Fruit fly (Drosophila melanogaster): ENCODE results near the gene CG13949.

dm6 chr2L:871419-871846 lies 16.3 kb downstream of the CG13949 start:
- no peak for TF ChIP-seq CG11762 (GFP tag; optimal IDR thresholded peaks at IDR 0.05; ENCODE audit: insufficient read depth)
- TF ChIP-seq OdsH (GFP tag; optimal IDR thresholded peaks at IDR 0.05): no peak
- no peak for TF ChIP-seq CG15336 (GFP tag; IDR thresholded peaks at IDR 0.05)
- no peak for TF ChIP-seq Lpt (GFP tag; optimal IDR thresholded peaks at IDR 0.05)
- no peak for TF ChIP-seq CG6276 (GFP tag; optimal IDR thresholded peaks at IDR 0.05)
- peak; percentile 98 for TF ChIP-seq vri (GFP tag; optimal IDR thresholded peaks at IDR 0.05)
- no peak for TF ChIP-seq Sox102F (GFP tag; optimal IDR thresholded peaks at IDR 0.05)
- no peak for TF ChIP-seq CG34406 (GFP tag; optimal IDR thresholded peaks at IDR 0.05)
- TF ChIP-seq Gug (GFP tag; IDR thresholded peaks at IDR 0.05): no peak
- TF ChIP-seq CG11294 (GFP tag; IDR thresholded peaks at IDR 0.05): no peak
- TF ChIP-seq Eip75B (GFP tag; optimal IDR thresholded peaks at IDR 0.05): no peak
- TF ChIP-seq esn (GFP tag; optimal IDR thresholded peaks at IDR 0.05): no peak

Data from whole organism, prepupa.